Fruit fly (Drosophila melanogaster) whole organism, pupa: ENCODE results near the gene sea.

Experiments used
- CG4496 ChIP-seq: fragments of 200-800 bp; sonication (Bioruptor generic); IDR thresholded peaks from 3 replicates; pipeline ENCODE4 v1.3.6; 2022; ENCODE audit warnings: missing biosample characterization, missing genetic modification characterization
- gl ChIP-seq: fragments of 200-800 bp; sonication (Bioruptor generic); optimal IDR thresholded peaks from 2 replicates; lab custom pipeline; 2018; ENCODE audit warnings: missing biosample characterization, mild to moderate bottlenecking, missing genetic modification characterization

DNA sequence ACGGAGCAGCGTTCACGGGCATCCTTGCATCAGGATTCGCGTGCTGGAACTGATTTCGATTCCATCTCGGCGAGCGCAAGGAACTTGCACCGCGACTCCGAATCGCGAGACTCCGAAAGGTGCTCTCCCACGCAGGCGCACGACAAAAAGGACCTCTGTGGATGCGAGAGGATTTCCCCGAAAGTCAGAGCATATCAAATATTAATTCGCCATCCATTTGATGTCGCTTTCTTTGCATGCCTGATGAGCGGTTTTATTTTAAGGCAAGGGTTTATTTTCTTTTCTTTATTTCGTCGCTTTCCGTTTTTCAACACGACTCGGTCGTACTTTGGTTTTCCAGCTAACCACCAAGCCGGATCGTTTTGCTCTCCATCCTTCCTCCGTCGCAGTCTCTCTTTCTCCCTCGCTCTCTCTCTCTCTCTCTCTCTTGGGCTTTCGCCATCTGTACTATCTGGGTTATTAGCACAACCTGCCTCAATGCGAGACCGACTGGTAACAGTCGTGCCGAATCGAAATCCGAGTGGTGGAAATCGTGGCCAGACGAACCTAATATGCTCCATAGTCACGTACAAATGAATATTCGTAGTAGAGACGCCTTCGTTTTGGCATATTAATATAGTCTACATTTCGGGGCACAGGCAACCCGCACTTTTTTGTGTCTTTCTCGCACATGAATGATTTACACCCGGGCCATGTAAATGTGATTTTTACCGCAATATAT lies 23.8 kb downstream of the sea start, which contains the start of gene dpr4:
- TF ChIP-seq gl (tag; lab: Kevin White, UChicago) (no peak), CG4496 (GFP tag; lab: Robert Waterston, UW) (no peak)
